ENCODE assay signal across 3 worm cellular contexts in the genomic region with DNA sequence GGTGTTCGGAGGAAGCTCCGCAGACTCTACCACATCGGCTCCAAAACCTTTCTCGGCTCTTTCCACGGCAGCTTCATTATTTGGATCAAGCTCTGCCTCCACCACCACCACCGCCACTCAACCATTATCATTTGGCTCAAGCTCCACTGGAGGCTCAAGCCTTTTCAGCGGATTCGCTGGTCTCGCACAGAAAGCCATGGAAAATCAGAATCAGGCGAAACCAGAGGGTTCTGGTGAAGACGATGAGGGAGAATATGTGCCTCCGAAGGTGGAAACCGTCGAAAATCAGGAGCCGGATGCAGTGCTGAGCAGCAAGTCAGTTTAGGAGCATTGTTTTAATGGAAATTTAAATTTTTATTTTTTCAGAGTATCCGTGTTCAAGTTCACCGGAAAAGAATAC.
TF ChIP-seq lines count a peak whose summit lies in the region.

No protein-coding gene starts in this region.

TF ChIP-seq in whole organism, L4 larva, 104 proteins besides CTCF, POLR2A, EP300 and RAD21:
- TF ChIP-seq pqm-1 (tag; optimal IDR thresholded peaks at IDR 0.05; lab: Kevin White, UChicago) (no peak), set-16 (GFP tag; IDR thresholded peaks at IDR 0.05; lab: Robert Waterston, UW) (peak; percentile 56), duxl-1 (tag; optimal IDR thresholded peaks at IDR 0.05; lab: Kevin White, UChicago; ENCODE audit: poor library complexity) (no peak), attf-4 (tag; optimal IDR thresholded peaks at IDR 0.05; lab: Kevin White, UChicago) (no peak), ceh-62 (tag; optimal IDR thresholded peaks at IDR 0.05; lab: Kevin White, UChicago) (no peak), aha-1 (tag; lab: Kevin White, UChicago) (peak; percentile 90), F49E8.2 (tag; optimal IDR thresholded peaks at IDR 0.05; lab: Kevin White, UChicago; ENCODE audit: borderline replicate concordance) (no peak), nhr-111 (GFP tag; optimal IDR thresholded peaks at IDR 0.05; lab: Kevin White, UChicago) (no peak), ztf-11 (tag; optimal IDR thresholded peaks at IDR 0.05; lab: Kevin White, UChicago) (no peak), nhr-28 (tag; optimal IDR thresholded peaks at IDR 0.05; lab: Kevin White, UChicago) (no peak), D1046.2 (GFP tag; IDR thresholded peaks at IDR 0.05; lab: Robert Waterston, UW) (no peak), mdl-1 (tag; optimal IDR thresholded peaks at IDR 0.05; lab: Kevin White, UChicago) (no peak), vab-7 (GFP tag; IDR thresholded peaks at IDR 0.05; lab: Robert Waterston, UW) (no peak)
TF ChIP-seq in whole organism, L4 larva: peak in this region for 2.

TF ChIP-seq in whole organism, early embryonic, 17 proteins besides CTCF, POLR2A, EP300 and RAD21:
- TF ChIP-seq pes-1 (GFP tag; IDR thresholded peaks at IDR 0.05; lab: Robert Waterston, UW), result peak; percentile 39; the same call in 1 of the 2 replicates
- peak; percentile 16 for TF ChIP-seq hmg-4 (GFP tag; optimal IDR thresholded peaks at IDR 0.05; lab: Kevin White, UChicago)
- TF ChIP-seq ets-7 (tag; optimal IDR thresholded peaks at IDR 0.05; lab: Kevin White, UChicago), result no peak
- TF ChIP-seq B0310.2 (tag; optimal IDR thresholded peaks at IDR 0.05; lab: Kevin White, UChicago), result peak; percentile 9
- TF ChIP-seq flt-1 (GFP tag; IDR thresholded peaks at IDR 0.05; lab: Robert Waterston, UW), result no peak
- no peak for TF ChIP-seq tra-4 (tag; optimal IDR thresholded peaks at IDR 0.05; lab: Kevin White, UChicago)

TF ChIP-seq in whole organism, late embryonic, 69 proteins besides CTCF, POLR2A, EP300 and RAD21:
- no peak for TF ChIP-seq dve-1 (tag; optimal IDR thresholded peaks at IDR 0.05; lab: Kevin White, UChicago)
- peak; percentile 14 for TF ChIP-seq hlh-6 (tag; optimal IDR thresholded peaks at IDR 0.05; lab: Kevin White, UChicago)
TF ChIP-seq in whole organism, late embryonic: peak in this region for 1.
